Worm (Caenorhabditis elegans): ENCODE results near the gene R06F6.8.

- TF ChIP-seq hlh-26 (GFP tag; conservative IDR thresholded peaks at IDR 0.05): no peak
- no peak for TF ChIP-seq lir-1 (GFP tag; conservative IDR thresholded peaks at IDR 0.05)
- no peak for TF ChIP-seq ceh-27 (GFP tag; optimal IDR thresholded peaks at IDR 0.05)
- no peak for TF ChIP-seq ztf-28 (GFP tag; IDR thresholded peaks at IDR 0.05)
- no peak for TF ChIP-seq ceh-79 (tag; optimal IDR thresholded peaks at IDR 0.05)
- TF ChIP-seq ama-1 (optimal IDR thresholded peaks at IDR 0.05): no peak
- no peak for TF ChIP-seq ama-1 (GFP tag; optimal IDR thresholded peaks at IDR 0.05)
- TF ChIP-seq die-1 (tag; optimal IDR thresholded peaks at IDR 0.05): no peak
- no peak for TF ChIP-seq snpc-3.4 (tag; optimal IDR thresholded peaks at IDR 0.05)
- TF ChIP-seq F49E8.2 (tag; optimal IDR thresholded peaks at IDR 0.05; ENCODE audit: insufficient read depth): no peak
- TF ChIP-seq chd-7 (tag; optimal IDR thresholded peaks at IDR 0.05): no peak
- TF ChIP-seq sptf-2 (GFP tag; optimal IDR thresholded peaks at IDR 0.05): no peak
- TF ChIP-seq pha-4 (tag; optimal IDR thresholded peaks at IDR 0.05): no peak
- TF ChIP-seq K12H6.12 (tag; optimal IDR thresholded peaks at IDR 0.05): no peak
Observed at ce11 chrII:10792611-10793010, 27.2 kb downstream of the R06F6.8 start.

All from whole organism, young adult.